Worm (Caenorhabditis elegans) whole organism, L4/young adult: ENCODE measurements around the gene acs-20.

Source experiments
- W03F9.2 ChIP-seq: fragments of 150-350 bp; optimal IDR thresholded peaks from 2 replicates; lab custom pipeline; 2014; ENCODE audit warnings: missing biosample characterization, missing genetic modification characterization
- dao-5 ChIP-seq: sonication (generic microtip); optimal IDR thresholded peaks from 2 replicates; lab custom pipeline; 2016; ENCODE audit warnings: missing genotype, missing genetic modification characterization, moderate library complexity, missing compliant biosample characterization

DNA sequence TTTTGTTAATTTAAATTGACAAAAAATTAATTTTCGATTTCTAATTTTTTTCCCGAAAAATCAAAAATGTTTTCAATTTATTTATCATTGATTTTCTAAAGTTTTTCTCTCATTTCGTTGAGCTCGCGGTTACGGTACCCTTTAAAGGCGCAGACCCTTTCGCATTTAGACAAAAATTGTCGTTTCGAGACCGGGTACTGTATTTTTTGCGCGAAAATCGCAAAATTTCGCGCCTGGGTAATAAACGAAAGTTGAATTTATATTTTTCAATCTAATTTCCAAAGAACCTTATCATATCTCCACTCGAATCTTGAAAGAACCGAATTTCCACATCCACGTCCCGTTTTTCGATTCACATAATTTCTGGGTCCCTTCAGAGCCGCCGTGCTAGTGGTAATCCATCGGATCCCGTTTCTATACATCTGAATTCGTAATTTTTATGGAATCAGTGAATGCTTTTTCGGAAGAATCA is 47.0 kb upstream of the acs-20 start, which contains the start of gene C25G4.3:
- TF ChIP-seq dao-5 (tag; lab: Kevin White, UChicago) (no peak), W03F9.2 (no peak)
